Worm (Caenorhabditis elegans): ENCODE measurements around the gene snr-1.

snr-1 gene

DNA sequence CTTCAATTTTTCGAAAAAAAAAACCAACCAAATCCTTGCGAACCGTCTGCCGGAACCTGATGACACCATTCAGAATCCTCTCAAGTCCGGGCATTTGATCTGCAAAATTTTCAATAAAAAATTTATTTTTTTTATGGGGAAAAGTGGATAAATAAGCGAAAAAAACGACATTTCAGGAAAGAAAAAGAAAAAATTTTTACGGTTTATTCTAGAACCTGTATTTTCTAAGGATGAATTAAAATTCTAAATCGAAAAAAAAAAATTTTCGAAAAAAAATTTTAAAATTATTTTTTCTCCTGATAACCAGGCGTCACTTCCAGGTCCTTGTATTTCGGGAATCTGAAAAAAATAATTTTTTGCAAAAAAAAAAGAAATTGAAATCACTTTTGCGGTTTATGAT is 12.3 kb downstream of the snr-1 start, which contains the start of gene bca-2:
Gene bca-2 (minus strand): TSS at position 101 of the 400 bp plus-strand sequence.
- TF ChIP-seq ekl-4 (GFP tag; IDR thresholded peaks at IDR 0.05), result no peak
- no peak for TF ChIP-seq aptf-3 (GFP tag; IDR thresholded peaks at IDR 0.05)
- TF ChIP-seq snpc-1.1 (tag; optimal IDR thresholded peaks at IDR 0.05; ENCODE audit: insufficient read depth), result no peak
- TF ChIP-seq pbrm-1 (GFP tag; IDR thresholded peaks at IDR 0.05), result no peak
- no peak for TF ChIP-seq B0019.2 (GFP tag; conservative IDR thresholded peaks at IDR 0.05)
- TF ChIP-seq somi-1 (GFP tag; optimal IDR thresholded peaks at IDR 0.05), result no peak
- TF ChIP-seq sdz-38 (tag; optimal IDR thresholded peaks at IDR 0.05), result no peak
- no peak for TF ChIP-seq Y67H2A.10 (GFP tag; conservative IDR thresholded peaks at IDR 0.05)
- no peak for TF ChIP-seq Y56A3A.18 (GFP tag; IDR thresholded peaks at IDR 0.05)
- TF ChIP-seq athp-1 (tag; optimal IDR thresholded peaks at IDR 0.05), result no peak
- no peak for TF ChIP-seq mxl-1 (tag; optimal IDR thresholded peaks at IDR 0.05)
- TF ChIP-seq ceh-27 (GFP tag; optimal IDR thresholded peaks at IDR 0.05), result no peak
- TF ChIP-seq chd-7 (tag; optimal IDR thresholded peaks at IDR 0.05), result no peak

DNA sequence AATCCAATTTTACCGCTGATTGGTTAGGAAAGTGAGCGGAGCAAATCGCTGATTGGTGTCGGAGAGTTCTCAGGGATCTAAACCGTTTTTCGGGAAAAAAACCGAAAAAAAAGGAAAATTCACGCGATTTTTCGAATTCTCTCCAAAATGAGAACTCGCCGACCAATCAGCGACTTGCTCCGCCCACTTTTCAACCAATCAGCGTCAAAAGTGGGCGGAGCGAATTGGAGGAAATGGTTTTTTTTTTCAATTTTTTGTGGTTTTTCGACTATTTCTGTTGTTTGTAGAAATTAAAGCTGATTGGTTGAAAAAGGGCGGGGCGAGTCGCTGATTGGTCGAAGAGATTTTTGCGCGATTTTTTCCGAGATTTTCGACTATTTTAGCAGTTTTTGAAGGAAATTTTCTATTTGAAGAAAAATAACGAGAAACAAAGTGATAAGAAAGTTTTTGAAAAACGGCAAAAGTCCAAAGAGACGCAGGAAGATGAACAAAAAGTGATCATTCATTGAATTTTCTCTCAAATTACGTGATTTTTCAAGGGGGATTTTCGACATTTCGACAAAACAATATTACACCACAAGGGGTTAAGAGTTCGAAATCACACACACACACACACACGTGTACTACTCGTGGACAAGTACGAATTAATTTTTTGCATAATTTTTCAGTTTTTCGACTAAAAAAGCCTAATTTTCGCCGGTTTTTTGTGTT is 12.9 kb downstream of the snr-1 start:
- 0 out of 2 replicates have a peak, but pooled peaks have one; percentile 53 for TF ChIP-seq nfya-2 (GFP tag; IDR thresholded peaks at IDR 0.05)
- TF ChIP-seq nfyb-1 (GFP tag; IDR thresholded peaks at IDR 0.05), result peak; percentile 93
- no peak for TF ChIP-seq zim-3 (tag; optimal IDR thresholded peaks at IDR 0.05)
- no peak for TF ChIP-seq ekl-4 (GFP tag; IDR thresholded peaks at IDR 0.05)

DNA sequence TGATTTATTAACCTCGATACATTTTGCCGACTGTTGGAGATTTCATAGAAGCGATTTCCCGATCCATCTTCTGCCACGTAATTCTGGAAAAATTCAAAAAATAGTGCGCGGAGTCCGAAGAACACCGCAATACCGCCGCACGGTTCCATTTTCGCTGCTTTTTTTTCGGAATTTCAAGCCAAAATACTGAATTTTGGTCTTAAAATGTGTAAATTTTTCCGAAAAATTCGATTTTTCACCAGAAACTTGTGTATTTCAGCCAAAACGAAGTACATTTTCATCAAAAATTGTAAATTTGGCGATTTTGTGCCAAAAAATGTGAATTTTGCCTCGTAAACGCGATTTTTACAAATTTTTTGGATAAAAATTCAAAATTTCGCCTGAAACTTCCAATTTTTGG is 15.3 kb downstream of the snr-1 start:
- no peak for TF ChIP-seq F37B4.10 (GFP tag; IDR thresholded peaks at IDR 0.05)
- TF ChIP-seq F33H1.4 (GFP tag; IDR thresholded peaks at IDR 0.05), result no peak
- no peak for TF ChIP-seq zim-3 (tag; optimal IDR thresholded peaks at IDR 0.05)
- no peak for TF ChIP-seq ztf-6 (GFP tag; IDR thresholded peaks at IDR 0.05)
- no peak for TF ChIP-seq snpc-4 (GFP tag; optimal IDR thresholded peaks at IDR 0.05)
- TF ChIP-seq snpc-4 (tag; optimal IDR thresholded peaks at IDR 0.05), result no peak
- TF ChIP-seq egrh-3 (GFP tag; IDR thresholded peaks at IDR 0.05), result no peak

DNA sequence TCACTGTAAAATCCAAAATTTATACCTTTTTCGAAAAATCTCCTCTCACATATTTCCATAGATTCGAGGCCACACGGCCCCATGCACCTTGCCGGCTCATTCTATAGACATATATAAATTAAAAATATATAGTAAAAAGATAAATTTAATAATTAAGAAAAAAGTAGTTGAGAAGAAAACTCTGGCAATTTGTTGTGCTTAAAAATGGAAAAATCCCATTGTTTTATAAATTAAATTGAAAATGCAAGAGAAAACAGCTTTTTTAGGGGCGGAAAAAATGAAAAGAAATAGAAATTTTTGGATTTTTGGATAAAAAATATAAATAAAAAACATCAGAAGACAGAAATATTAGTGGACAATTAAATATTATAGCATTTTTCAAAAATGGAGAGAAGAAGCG is 15.8 kb downstream of the snr-1 start, which contains the start of gene Y116A8C.30:
Gene Y116A8C.30 (minus strand): TSS at position 101 of the 400 bp plus-strand sequence.
- TF ChIP-seq ztf-18 (tag; optimal IDR thresholded peaks at IDR 0.05), result no peak
- TF ChIP-seq snpc-4 (GFP tag; optimal IDR thresholded peaks at IDR 0.05), result no peak
- TF ChIP-seq snpc-4 (tag; optimal IDR thresholded peaks at IDR 0.05), result peak in 1 of 4 experiments; percentile 45
- TF ChIP-seq Y67H2A.10 (GFP tag; conservative IDR thresholded peaks at IDR 0.05), result no peak
- TF ChIP-seq B0261.1 (tag; optimal IDR thresholded peaks at IDR 0.05), result no peak
- no peak for TF ChIP-seq lin-35 (GFP tag; optimal IDR thresholded peaks at IDR 0.05)

DNA sequence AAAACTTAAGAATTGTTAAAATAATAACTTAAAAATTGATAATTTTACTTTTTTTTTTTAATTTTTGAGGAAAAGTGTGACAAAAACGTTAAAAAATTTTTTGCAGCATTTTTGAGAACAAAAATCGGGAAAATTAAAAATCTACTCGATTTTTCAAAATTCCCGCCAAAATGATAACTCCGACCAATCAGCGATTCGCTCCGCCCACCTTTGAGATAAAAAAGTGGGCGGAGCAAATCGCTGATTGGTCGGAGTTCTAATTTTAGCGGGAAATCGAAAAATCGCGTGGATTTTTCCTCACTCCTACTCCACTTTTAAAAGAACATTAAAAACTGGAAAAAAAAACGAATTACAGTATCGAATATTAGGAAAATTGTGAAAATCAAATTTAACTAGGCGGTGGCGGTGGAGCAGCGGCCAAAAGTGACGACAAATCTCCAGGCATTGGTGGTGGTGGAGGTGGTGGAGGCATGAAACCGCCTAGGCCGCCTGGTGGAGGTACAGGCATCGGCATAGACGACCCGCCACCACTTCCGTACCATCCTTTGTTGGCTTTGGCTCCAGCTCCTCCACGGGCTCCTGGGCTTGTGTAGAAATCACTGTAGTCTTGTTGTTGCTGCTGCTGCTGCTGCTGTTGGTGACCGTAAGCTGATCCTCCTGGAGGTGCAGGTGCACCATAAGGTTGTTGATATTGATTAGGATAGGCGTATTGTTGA is 16.5 kb downstream of the snr-1 start:
- peak; percentile 35; the same call in 1 of the 2 replicates for TF ChIP-seq egrh-3 (GFP tag; IDR thresholded peaks at IDR 0.05)
- peak; percentile 68 for TF ChIP-seq nfyb-1 (GFP tag; IDR thresholded peaks at IDR 0.05)
- peak; percentile 76 for TF ChIP-seq zfh-2 (GFP tag; conservative IDR thresholded peaks at IDR 0.05)
- TF ChIP-seq gei-17 (GFP tag; optimal IDR thresholded peaks at IDR 0.05), result no peak
- no peak for TF ChIP-seq snpc-4 (GFP tag; optimal IDR thresholded peaks at IDR 0.05)
- TF ChIP-seq snpc-4 (tag; optimal IDR thresholded peaks at IDR 0.05), result peak in 1 of 4 experiments; percentile 21
- no peak for TF ChIP-seq ceh-40 (GFP tag; IDR thresholded peaks at IDR 0.05)
- no peak for TF ChIP-seq bed-1 (GFP tag; IDR thresholded peaks at IDR 0.05)

All from whole organism, young adult.